Worm (Caenorhabditis elegans): ENCODE results near the gene lin-42.

The lin-42 gene

DNA sequence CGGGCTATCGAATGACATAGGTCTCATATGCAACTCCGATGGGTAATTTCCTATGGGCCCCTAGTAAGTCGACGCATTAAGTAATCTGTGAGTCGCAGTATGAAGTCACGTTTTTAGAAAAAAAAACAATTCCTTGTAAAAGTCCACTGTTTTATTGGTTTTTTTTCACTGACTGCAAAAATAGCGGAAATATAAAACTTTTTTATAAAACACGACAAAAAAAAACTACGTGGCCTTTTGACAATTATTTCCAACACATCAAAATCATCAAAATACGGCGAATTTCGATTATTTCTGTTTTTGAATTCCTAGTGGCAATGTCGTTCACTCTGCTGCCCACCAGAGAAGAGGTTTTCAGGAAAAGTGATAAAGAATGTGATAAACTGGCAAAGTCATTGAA is 6.5 kb upstream of the lin-42 start, which contains the start of gene clpr-2:
Gene clpr-2, plus strand, starts transcription at position 301 of the 400 bp plus-strand sequence.
- TF ChIP-seq lin-14 (GFP tag; optimal IDR thresholded peaks at IDR 0.05) (no peak), ceh-63 (GFP tag; optimal IDR thresholded peaks at IDR 0.05) (no peak), nhr-71 (tag; optimal IDR thresholded peaks at IDR 0.05) (no peak), nhr-19 (GFP tag; conservative IDR thresholded peaks at IDR 0.05) (no peak), tbx-2 (tag; optimal IDR thresholded peaks at IDR 0.05) (no peak), ceh-90 (tag; optimal IDR thresholded peaks at IDR 0.05) (no peak)

- TF ChIP-seq pag-3 (tag; optimal IDR thresholded peaks at IDR 0.05; ENCODE audit: borderline replicate concordance, insufficient read depth), result no peak
- no peak for TF ChIP-seq nhr-76 (tag; optimal IDR thresholded peaks at IDR 0.05)
- no peak for TF ChIP-seq lsy-2 (tag; optimal IDR thresholded peaks at IDR 0.05)
- no peak for TF ChIP-seq elt-2 (tag; optimal IDR thresholded peaks at IDR 0.05)
- TF ChIP-seq nhr-77 (tag; optimal IDR thresholded peaks at IDR 0.05), result no peak
- TF ChIP-seq pax-3 (tag; optimal IDR thresholded peaks at IDR 0.05), result no peak
- TF ChIP-seq fkh-8 (tag; optimal IDR thresholded peaks at IDR 0.05), result no peak
- no peak for TF ChIP-seq nhr-47 (tag; optimal IDR thresholded peaks at IDR 0.05)
- TF ChIP-seq dpl-1 (GFP tag; optimal IDR thresholded peaks at IDR 0.05), result no peak
- no peak for TF ChIP-seq grh-1 (GFP tag; IDR thresholded peaks at IDR 0.05)
- no peak for TF ChIP-seq zag-1 (tag; optimal IDR thresholded peaks at IDR 0.05)
- TF ChIP-seq unc-62 (GFP tag; optimal IDR thresholded peaks at IDR 0.05), result no peak
- no peak for TF ChIP-seq aha-1 (tag; optimal IDR thresholded peaks at IDR 0.05)
- TF ChIP-seq unc-130 (tag; optimal IDR thresholded peaks at IDR 0.05), result no peak
- no peak for TF ChIP-seq efl-1 (optimal IDR thresholded peaks at IDR 0.05)
- TF ChIP-seq efl-1 (GFP tag; optimal IDR thresholded peaks at IDR 0.05 in 1 of 2), result no peak
- no peak for TF ChIP-seq ceh-8 (GFP tag; optimal IDR thresholded peaks at IDR 0.05)
These were observed 4.6 kb upstream of the lin-42 start for ce11 chrII:1256742-1257141.

ce11 chrII:1255637-1256036 is 3.5 kb upstream of the lin-42 start, which contains the start of gene clec-119:
TSS of gene clec-119 (plus strand) at chrII:1255937.
- TF ChIP-seq nhr-11 (tag; optimal IDR thresholded peaks at IDR 0.05), result no peak
- TF ChIP-seq ztf-11 (tag; optimal IDR thresholded peaks at IDR 0.05), result no peak
- TF ChIP-seq ets-5 (GFP tag; IDR thresholded peaks at IDR 0.05), result no peak
- no peak for TF ChIP-seq sptf-1 (tag; optimal IDR thresholded peaks at IDR 0.05)
- TF ChIP-seq hpl-2 (GFP tag; optimal IDR thresholded peaks at IDR 0.05), result no peak
- no peak for TF ChIP-seq lir-3 (tag; optimal IDR thresholded peaks at IDR 0.05; ENCODE audit: poor library complexity)
- no peak for TF ChIP-seq tlp-1 (tag; optimal IDR thresholded peaks at IDR 0.05)
- no peak for TF ChIP-seq nhr-90 (tag; optimal IDR thresholded peaks at IDR 0.05; ENCODE audit: poor library complexity)
- TF ChIP-seq elt-2 (tag; optimal IDR thresholded peaks at IDR 0.05), result no peak
- no peak for TF ChIP-seq fos-1 (tag; optimal IDR thresholded peaks at IDR 0.05)
- no peak for TF ChIP-seq zag-1 (tag; optimal IDR thresholded peaks at IDR 0.05)
- TF ChIP-seq dpl-1 (GFP tag; optimal IDR thresholded peaks at IDR 0.05), result no peak
- no peak for TF ChIP-seq nhr-20 (tag; optimal IDR thresholded peaks at IDR 0.05)
- no peak for TF ChIP-seq zip-4 (GFP tag; optimal IDR thresholded peaks at IDR 0.05)
- no peak for TF ChIP-seq snpc-4 (tag; optimal IDR thresholded peaks at IDR 0.05)
- no peak for TF ChIP-seq sox-4 (tag; optimal IDR thresholded peaks at IDR 0.05)

ce11 chrII:1246855-1247259 is 5.3 kb downstream of the lin-42 start:
- TF ChIP-seq tlp-1 (tag; optimal IDR thresholded peaks at IDR 0.05) (no peak), dsc-1 (tag; optimal IDR thresholded peaks at IDR 0.05) (peak; percentile 30), snpc-4 (tag; optimal IDR thresholded peaks at IDR 0.05) (no peak), irx-1 (tag; optimal IDR thresholded peaks at IDR 0.05) (peak; percentile 26), mep-1 (tag; optimal IDR thresholded peaks at IDR 0.05) (peak; percentile 57), unc-30 (tag; optimal IDR thresholded peaks at IDR 0.05) (no peak), nhr-20 (tag; optimal IDR thresholded peaks at IDR 0.05) (peak; percentile 77), lir-3 (tag; optimal IDR thresholded peaks at IDR 0.05; ENCODE audit: poor library complexity) (no peak), pqm-1 (tag; optimal IDR thresholded peaks at IDR 0.05) (no peak), sox-4 (tag; optimal IDR thresholded peaks at IDR 0.05) (peak; percentile 29), nhr-90 (tag; optimal IDR thresholded peaks at IDR 0.05; ENCODE audit: poor library complexity) (peak; percentile 80), nhr-28 (tag; optimal IDR thresholded peaks at IDR 0.05) (no peak), nhr-76 (tag; optimal IDR thresholded peaks at IDR 0.05) (no peak), hlh-17 (GFP tag; optimal IDR thresholded peaks at IDR 0.05; ENCODE audit: borderline replicate concordance) (no peak), pax-3 (tag; optimal IDR thresholded peaks at IDR 0.05) (peak; percentile 50), grh-1 (GFP tag; IDR thresholded peaks at IDR 0.05) (peak; percentile 77), F16B12.6 (tag; optimal IDR thresholded peaks at IDR 0.05) (no peak), rnt-1 (tag; optimal IDR thresholded peaks at IDR 0.05) (peak; percentile 75), sptf-1 (tag; optimal IDR thresholded peaks at IDR 0.05) (no peak), efl-1 (optimal IDR thresholded peaks at IDR 0.05) (peak; percentile 56 to 78), efl-1 (GFP tag; optimal IDR thresholded peaks at IDR 0.05 in 1 of 2) (peak in 1 of 2 experiments; percentile 28), lin-35 (GFP tag; optimal IDR thresholded peaks at IDR 0.05) (peak; percentile 54 to 55), tbx-2 (tag; optimal IDR thresholded peaks at IDR 0.05) (peak; percentile 79), fkh-8 (tag; optimal IDR thresholded peaks at IDR 0.05) (peak; percentile 64), nhr-11 (tag; optimal IDR thresholded peaks at IDR 0.05) (no peak)
